Worm (Caenorhabditis elegans): Measurements from ENCODE around the gene Y80D4G.2.

Gene Y80D4G.2

ce11 chrIII:7593285-7593928, 975 bp downstream of the Y80D4G.2 start, which contains the start of gene R13A5.11:
R13A5.11 (minus strand) TSS chrIII:7593335.
- TF ChIP-seq dve-1 (tag; optimal IDR thresholded peaks at IDR 0.05) (peak; percentile 99), unc-42 (tag; optimal IDR thresholded peaks at IDR 0.05) (peak; percentile 19), T23F11.4 (GFP tag; optimal IDR thresholded peaks at IDR 0.05) (no peak), ceh-2 (tag; optimal IDR thresholded peaks at IDR 0.05) (no peak), ceh-34 (tag; optimal IDR thresholded peaks at IDR 0.05) (no peak), nhr-11 (tag; optimal IDR thresholded peaks at IDR 0.05) (no peak), ceh-24 (tag; optimal IDR thresholded peaks at IDR 0.05) (no peak), ceh-30 (tag; optimal IDR thresholded peaks at IDR 0.05) (no peak), ceh-19 (GFP tag; optimal IDR thresholded peaks at IDR 0.05) (no peak)

DNA sequence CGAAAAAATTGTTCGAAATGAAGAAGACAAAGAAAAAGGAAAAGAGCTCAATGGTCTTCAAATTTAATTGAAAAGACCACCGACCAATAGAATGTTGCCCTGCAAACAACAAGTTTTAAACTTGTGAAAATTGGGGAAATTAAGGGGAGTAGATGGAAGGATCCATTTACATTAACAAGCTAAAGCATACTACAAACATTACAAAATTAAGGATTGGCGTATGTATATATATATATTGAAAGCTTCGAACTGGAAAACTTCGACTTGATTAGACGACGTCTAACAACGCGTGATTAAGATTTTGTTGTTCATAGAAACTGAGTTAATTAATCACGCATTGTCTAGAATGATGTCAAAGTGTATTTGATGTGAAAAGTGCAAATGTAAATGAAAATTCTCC, 6.2 kb downstream of the Y80D4G.2 start, which contains the start of gene R13A5.15:
Gene R13A5.15, minus strand, starts transcription at position 101 of the 400 bp plus-strand sequence.
- TF ChIP-seq pha-4 (tag; optimal IDR thresholded peaks at IDR 0.05), result no peak
- TF ChIP-seq ztf-16 (tag; optimal IDR thresholded peaks at IDR 0.05), result no peak
- TF ChIP-seq pag-3 (tag; optimal IDR thresholded peaks at IDR 0.05; ENCODE audit: borderline replicate concordance), result no peak
- no peak for TF ChIP-seq unc-55 (GFP tag; optimal IDR thresholded peaks at IDR 0.05)
- no peak for TF ChIP-seq elt-4 (tag; optimal IDR thresholded peaks at IDR 0.05)
- TF ChIP-seq fkh-6 (tag; optimal IDR thresholded peaks at IDR 0.05), result no peak
- TF ChIP-seq tbx-2 (tag; optimal IDR thresholded peaks at IDR 0.05), result no peak
- TF ChIP-seq nhr-11 (tag; optimal IDR thresholded peaks at IDR 0.05), result no peak

ce11 chrIII:7584131-7584646, 10.2 kb downstream of the Y80D4G.2 start, which contains the start of gene cup-5:
cup-5 (plus strand) TSS chrIII:7584181.
- TF ChIP-seq sdc-2 (tag; optimal IDR thresholded peaks at IDR 0.05) (no peak), unc-55 (GFP tag; optimal IDR thresholded peaks at IDR 0.05) (no peak), dve-1 (tag; optimal IDR thresholded peaks at IDR 0.05) (no peak), C08G9.2 (tag; optimal IDR thresholded peaks at IDR 0.05) (no peak), gmeb-2 (tag; optimal IDR thresholded peaks at IDR 0.05) (no peak), odd-2 (tag; optimal IDR thresholded peaks at IDR 0.05) (no peak), hlh-8 (tag; optimal IDR thresholded peaks at IDR 0.05) (no peak), hlh-15 (tag; optimal IDR thresholded peaks at IDR 0.05) (no peak), ceh-2 (tag; optimal IDR thresholded peaks at IDR 0.05) (no peak), elt-2 (tag; optimal IDR thresholded peaks at IDR 0.05) (no peak), ets-4 (tag; optimal IDR thresholded peaks at IDR 0.05) (no peak), ceh-31 (tag; optimal IDR thresholded peaks at IDR 0.05) (no peak), fkh-10 (GFP tag; optimal IDR thresholded peaks at IDR 0.05) (no peak), dmd-4 (tag; optimal IDR thresholded peaks at IDR 0.05; ENCODE audit: borderline replicate concordance) (no peak), mec-3 (tag; optimal IDR thresholded peaks at IDR 0.05; ENCODE audit: borderline replicate concordance) (no peak)

- TF ChIP-seq ceh-24 (tag; optimal IDR thresholded peaks at IDR 0.05) (no peak), ceh-48 (tag; optimal IDR thresholded peaks at IDR 0.05) (no peak), tbx-7 (tag; optimal IDR thresholded peaks at IDR 0.05) (no peak), pha-4 (tag; optimal IDR thresholded peaks at IDR 0.05) (no peak), pqm-1 (tag; optimal IDR thresholded peaks at IDR 0.05) (no peak), sdc-2 (tag; optimal IDR thresholded peaks at IDR 0.05) (no peak), npax-4 (tag; optimal IDR thresholded peaks at IDR 0.05) (no peak), F13H6.1 (tag; optimal IDR thresholded peaks at IDR 0.05) (no peak), fkh-10 (GFP tag; optimal IDR thresholded peaks at IDR 0.05) (no peak), ttx-3 (tag; optimal IDR thresholded peaks at IDR 0.05) (no peak), Y22D7AL.16 (tag; optimal IDR thresholded peaks at IDR 0.05) (no peak)
These were observed 11.5 kb downstream of the Y80D4G.2 start, which contains the start of gene R13A5.10 for ce11 chrIII:7582885-7583284. R13A5.10 (minus strand) TSS chrIII:7582985.

All from whole organism, late embryonic.